Fruit fly (Drosophila melanogaster) Kc167 (cell line): ENCODE measurements around the gene fz2.

Experiments used
- Myc ChIP-seq: fragments of >200 bp; optimal IDR thresholded peaks from 2 replicates; lab custom pipeline; 2017; ENCODE audit warnings: missing external identifiers
- Sin3A ChIP-seq: fragments of >200 bp; optimal IDR thresholded peaks from 2 replicates; lab custom pipeline; 2018; ENCODE audit warnings: missing external identifiers
- h ChIP-seq: fragments of >200 bp; optimal IDR thresholded peaks from 3 replicates; lab custom pipeline; 2018; ENCODE audit warnings: missing external identifiers
- psq ChIP-seq: fragments of >200 bp; optimal IDR thresholded peaks from 2 replicates; lab custom pipeline; 2017; ENCODE audit warnings: missing external identifiers
- ttk ChIP-seq: sonication (Bioruptor generic); optimal IDR thresholded peaks from 2 replicates; lab custom pipeline; 2017; ENCODE audit warnings: missing external identifiers

- TF ChIP-seq psq (lab: Kevin White, UChicago) (no peak), h (lab: Kevin White, UChicago) (no peak), Sin3A (no peak), ttk (lab: Kevin White, UChicago) (no peak), Myc (lab: Kevin White, UChicago) (no peak)
These were observed 9.5 kb downstream of the fz2 start for dm6 chr3L:19225687-19226086.
